Worm (Caenorhabditis elegans): ENCODE data around the gene flp-18.

Gene flp-18

DNA sequence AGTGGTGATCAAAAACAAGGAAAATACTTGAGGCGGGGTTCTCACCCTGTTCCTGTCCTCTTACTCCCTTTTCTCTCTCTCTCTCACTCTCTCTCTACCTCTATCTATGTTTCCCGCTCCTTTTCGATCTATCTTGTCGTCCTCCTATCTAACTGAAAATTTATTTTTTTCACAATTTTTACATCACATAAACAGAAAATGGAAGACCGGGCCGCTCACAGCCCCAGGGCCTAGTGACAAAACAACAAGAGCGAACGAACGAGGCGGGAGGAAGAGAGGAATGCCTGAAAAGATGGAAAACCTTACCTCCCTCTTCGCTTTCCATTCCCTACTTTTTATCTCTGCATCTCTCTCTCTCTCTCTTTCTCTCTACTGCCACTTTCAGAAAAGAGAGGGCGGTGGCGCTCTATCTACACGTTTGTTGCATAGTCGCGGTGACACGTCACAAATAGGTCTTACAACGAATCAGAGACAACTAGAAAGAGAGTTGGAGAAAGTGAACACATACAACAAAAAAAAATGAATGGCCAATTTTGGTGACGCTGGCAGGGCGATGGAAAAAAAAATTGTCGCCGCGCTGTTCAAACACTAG, 47.5 kb downstream of the flp-18 start (continued):
- TF ChIP-seq T20F7.1 (GFP tag; optimal IDR thresholded peaks at IDR 0.05) (no peak), set-16 (GFP tag; IDR thresholded peaks at IDR 0.05) (no peak), ctbp-1 (GFP tag; IDR thresholded peaks at IDR 0.05) (0 out of 2 replicates have a peak, but pooled peaks have one; percentile 14), aly-2 (tag; optimal IDR thresholded peaks at IDR 0.05) (no peak), mxl-3 (GFP tag; optimal IDR thresholded peaks at IDR 0.05) (peak; percentile 24), cey-2 (tag; optimal IDR thresholded peaks at IDR 0.05; ENCODE audit: borderline replicate concordance, insufficient read depth) (no peak), nhr-77 (tag; optimal IDR thresholded peaks at IDR 0.05) (no peak), egl-43 (GFP tag; IDR thresholded peaks at IDR 0.05) (no peak), pqm-1 (tag; optimal IDR thresholded peaks at IDR 0.05) (no peak), daf-16 (GFP tag; optimal IDR thresholded peaks at IDR 0.05) (no peak), daf-16 (tag; optimal IDR thresholded peaks at IDR 0.05) (peak; percentile 90), dmd-9 (GFP tag; IDR thresholded peaks at IDR 0.05) (no peak), ceh-32 (tag; optimal IDR thresholded peaks at IDR 0.05; ENCODE audit: poor library complexity) (no peak), ceh-20 (GFP tag; IDR thresholded peaks at IDR 0.05) (no peak), mdt-29 (GFP tag; IDR thresholded peaks at IDR 0.05) (no peak), ceh-44 (GFP tag; IDR thresholded peaks at IDR 0.05) (no peak), nhr-10 (tag; optimal IDR thresholded peaks at IDR 0.05) (no peak), hif-1 (tag; optimal IDR thresholded peaks at IDR 0.05) (no peak), mdl-1 (tag; optimal IDR thresholded peaks at IDR 0.05) (no peak), ceh-82 (tag; optimal IDR thresholded peaks at IDR 0.05) (no peak), unc-62 (GFP tag; optimal IDR thresholded peaks at IDR 0.05 in 1 of 2) (peak in 1 of 2 experiments; percentile 29), unc-62 (tag; optimal IDR thresholded peaks at IDR 0.05) (no peak), pha-4 (GFP tag; IDR thresholded peaks at IDR 0.05) (no peak), pha-4 (tag; optimal IDR thresholded peaks at IDR 0.05) (no peak), fos-1 (tag; optimal IDR thresholded peaks at IDR 0.05) (no peak), snpc-1.2 (GFP tag; IDR thresholded peaks at IDR 0.05) (no peak), lin-1 (GFP tag; IDR thresholded peaks at IDR 0.05) (no peak), unc-39 (tag; optimal IDR thresholded peaks at IDR 0.05) (no peak), mep-1 (tag; optimal IDR thresholded peaks at IDR 0.05) (peak; percentile 44), nhr-42 (GFP tag; IDR thresholded peaks at IDR 0.05) (no peak), daf-8 (GFP tag; IDR thresholded peaks at IDR 0.05) (no peak), lin-29 (GFP tag; IDR thresholded peaks at IDR 0.05) (no peak), zag-1 (tag; optimal IDR thresholded peaks at IDR 0.05) (no peak), aha-1 (tag) (peak; percentile 64), rbr-2 (tag; optimal IDR thresholded peaks at IDR 0.05) (no peak), dmd-6 (GFP tag; IDR thresholded peaks at IDR 0.05) (no peak), madf-9 (GFP tag; conservative IDR thresholded peaks at IDR 0.05) (0 out of 2 replicates have a peak, but pooled peaks have one; percentile 1), zfp-3 (GFP tag; conservative IDR thresholded peaks at IDR 0.05) (no peak; the same call in 1 of the 2 replicates), lin-38 (GFP tag; IDR thresholded peaks at IDR 0.05) (no peak), nhr-28 (tag; optimal IDR thresholded peaks at IDR 0.05) (no peak), lin-15B (tag; optimal IDR thresholded peaks at IDR 0.05) (no peak)

DNA sequence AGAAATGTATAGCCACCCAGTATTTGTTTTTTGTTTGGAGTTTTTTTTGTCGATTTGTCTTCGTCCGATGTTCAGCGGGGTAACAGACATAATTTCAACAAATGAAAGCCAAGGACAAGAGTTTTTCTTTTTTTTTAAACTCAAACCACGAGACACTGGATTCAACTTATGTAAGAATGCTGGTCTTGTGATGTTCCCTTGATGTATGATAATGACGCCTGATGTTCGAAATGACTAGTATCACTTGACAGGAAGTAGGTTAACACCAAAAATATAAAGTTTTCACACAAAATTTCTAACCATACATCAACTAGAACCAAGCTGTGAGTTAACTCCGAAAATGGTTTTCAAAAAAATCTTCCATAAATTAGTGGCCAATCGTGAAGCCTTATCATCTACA, 48.1 kb downstream of the flp-18 start:
- TF ChIP-seq hlh-30 (tag; optimal IDR thresholded peaks at IDR 0.05; ENCODE audit: insufficient read depth) = peak; percentile 91
- 0 out of 2 replicates have a peak, but pooled peaks have one; percentile 28 for TF ChIP-seq mdt-29 (GFP tag; IDR thresholded peaks at IDR 0.05)
- TF ChIP-seq aly-2 (tag; optimal IDR thresholded peaks at IDR 0.05) = no peak
- no peak for TF ChIP-seq nhr-42 (GFP tag; IDR thresholded peaks at IDR 0.05)
- no peak for TF ChIP-seq sdz-12 (GFP tag; optimal IDR thresholded peaks at IDR 0.05)
- TF ChIP-seq mes-2 (tag; optimal IDR thresholded peaks at IDR 0.05; ENCODE audit: poor library complexity, severe bottlenecking) = no peak
- no peak for TF ChIP-seq nhr-25 (tag; optimal IDR thresholded peaks at IDR 0.05; ENCODE audit: borderline replicate concordance, insufficient read depth)
- no peak for TF ChIP-seq ama-1 (optimal IDR thresholded peaks at IDR 0.05)
- TF ChIP-seq ceh-28 (tag; optimal IDR thresholded peaks at IDR 0.05) = no peak
- peak; percentile 16 for TF ChIP-seq dve-1 (tag; optimal IDR thresholded peaks at IDR 0.05; ENCODE audit: insufficient read depth)
- TF ChIP-seq dmd-6 (GFP tag; IDR thresholded peaks at IDR 0.05) = peak; percentile 25; the same call in 1 of the 2 replicates
- TF ChIP-seq mep-1 (tag; optimal IDR thresholded peaks at IDR 0.05) = peak; percentile 13
- peak; percentile 2 for TF ChIP-seq nhr-28 (tag; optimal IDR thresholded peaks at IDR 0.05)
- TF ChIP-seq duxl-1 (tag; optimal IDR thresholded peaks at IDR 0.05; ENCODE audit: poor library complexity) = no peak

Data from whole organism, L4 larva.